Fruit fly (Drosophila melanogaster) whole organism, prepupa: Measurements from ENCODE around the gene CG10338.

Experiments
- CG10631 ChIP-seq: fragments of 200-800 bp; sonication (Bioruptor generic); optimal IDR thresholded peaks from 2 replicates; lab custom pipeline; 2016; ENCODE audit warnings: missing biosample characterization, missing genetic modification characterization
- CG10669 ChIP-seq: fragments of 200-800 bp; sonication (Bioruptor generic); optimal IDR thresholded peaks from 3 replicates; lab custom pipeline; 2018; ENCODE audit warnings: missing biosample characterization, mild to moderate bottlenecking, missing genetic modification characterization, moderate library complexity
- CG11294 ChIP-seq: fragments of 200-800 bp; sonication (Bioruptor generic); IDR thresholded peaks from 2 replicates; pipeline ENCODE4 v1.3.6; 2022; ENCODE audit warnings: missing biosample characterization, missing genetic modification characterization
- CG11902 ChIP-seq: fragments of 200-800 bp; sonication (Bioruptor generic); optimal IDR thresholded peaks from 3 replicates; lab custom pipeline; 2016; ENCODE audit warnings: missing biosample characterization, missing genetic modification characterization
- CG15336 ChIP-seq: fragments of 200-800 bp; sonication (Bioruptor generic); IDR thresholded peaks from 2 replicates; pipeline ENCODE4 v1.3.6; 2022; ENCODE audit warnings: missing biosample characterization, missing genetic modification characterization
- CG3032 ChIP-seq: fragments of 200-800 bp; optimal IDR thresholded peaks from 2 replicates; lab custom pipeline; 2019; ENCODE audit warnings: missing biosample characterization, mild to moderate bottlenecking, missing genetic modification characterization, moderate library complexity
- CG31627 ChIP-seq: fragments of 200-800 bp; sonication (Bioruptor generic); optimal IDR thresholded peaks from 3 replicates; lab custom pipeline; 2016; ENCODE audit warnings: missing biosample characterization, missing genetic modification characterization
- CG32006 ChIP-seq: fragments of 200-800 bp; sonication (Bioruptor generic); optimal IDR thresholded peaks from 3 replicates; lab custom pipeline; 2017; ENCODE audit warnings: missing biosample characterization, mild to moderate bottlenecking, missing genetic modification characterization
- CG34406 ChIP-seq: fragments of 200-800 bp; sonication (Bioruptor generic); optimal IDR thresholded peaks from 3 replicates; lab custom pipeline; 2016; ENCODE audit warnings: missing biosample characterization, missing genetic modification characterization
- CG3919 ChIP-seq: fragments of 200-800 bp; sonication (Bioruptor generic); optimal IDR thresholded peaks from 3 replicates; lab custom pipeline; 2016; ENCODE audit warnings: missing biosample characterization, missing genetic modification characterization
- CG4318 ChIP-seq: fragments of 200-800 bp; sonication (Bioruptor generic); optimal IDR thresholded peaks from 3 replicates; lab custom pipeline; 2017; ENCODE audit warnings: missing biosample characterization, mild to moderate bottlenecking, missing genetic modification characterization
- CG6163 ChIP-seq: fragments of 200-800 bp; sonication (Bioruptor generic); IDR thresholded peaks from 3 replicates; pipeline ENCODE4 v1.3.6; 2022; ENCODE audit warnings: missing biosample characterization, missing genetic modification characterization
- CG6276 ChIP-seq: fragments of 200-800 bp; sonication (Bioruptor generic); optimal IDR thresholded peaks from 2 replicates; lab custom pipeline; 2017; ENCODE audit warnings: missing biosample characterization, mild to moderate bottlenecking, missing genetic modification characterization
- CG6854 ChIP-seq: fragments of 200-800 bp; sonication (Bioruptor generic); optimal IDR thresholded peaks from 2 replicates; lab custom pipeline; 2017; ENCODE audit warnings: missing biosample characterization, mild to moderate bottlenecking, missing genetic modification characterization
- CG7368 ChIP-seq: fragments of 200-800 bp; sonication (Bioruptor generic); optimal IDR thresholded peaks from 3 replicates; lab custom pipeline; 2016; ENCODE audit warnings: missing biosample characterization, missing genetic modification characterization
- CG8119 ChIP-seq: fragments of 200-800 bp; sonication (Bioruptor generic); IDR thresholded peaks from 3 replicates; pipeline ENCODE4 v1.3.6; 2022; ENCODE audit warnings: missing biosample characterization, missing genetic modification characterization
- CG8319 ChIP-seq: fragments of 200-800 bp; sonication (Bioruptor generic); optimal IDR thresholded peaks from 3 replicates; lab custom pipeline; 2016; ENCODE audit warnings: missing biosample characterization, missing genetic modification characterization
- CG8632 ChIP-seq: fragments of 200-800 bp; sonication (Bioruptor generic); optimal IDR thresholded peaks from 3 replicates; lab custom pipeline; 2016; ENCODE audit warnings: missing biosample characterization, missing genetic modification characterization
- Eip75B ChIP-seq: fragments of 200-800 bp; sonication (Bioruptor generic); optimal IDR thresholded peaks from 3 replicates; lab custom pipeline; 2016; ENCODE audit warnings: missing biosample characterization, missing genetic modification characterization
- Eip78C ChIP-seq: fragments of 200-800 bp; sonication (Bioruptor generic); peaks from one replicate; lab custom pipeline; 2016; ENCODE audit warnings: missing biosample characterization, missing genetic modification characterization
- Eip93F ChIP-seq: fragments of 200-800 bp; sonication (Bioruptor generic); optimal IDR thresholded peaks from 2 replicates; lab custom pipeline; 2016; ENCODE audit warnings: missing biosample characterization, mild to moderate bottlenecking, missing genetic modification characterization
- Ets96B ChIP-seq: fragments of 200-800 bp; optimal IDR thresholded peaks from 2 replicates; lab custom pipeline; 2019; ENCODE audit warnings: missing biosample characterization, mild to moderate bottlenecking, missing genetic modification characterization, moderate library complexity
- Gug ChIP-seq: fragments of 200-800 bp; sonication (Bioruptor generic); IDR thresholded peaks from 2 replicates; pipeline ENCODE4 v1.3.6; 2022; ENCODE audit warnings: missing biosample characterization, missing genetic modification characterization
- Hr38 ChIP-seq: sonication (Bioruptor generic); optimal IDR thresholded peaks from 2 replicates; lab custom pipeline; 2016; ENCODE audit warnings: missing biosample characterization, missing genetic modification characterization
- Hr4 ChIP-seq: fragments of 200-800 bp; sonication (Bioruptor generic); optimal IDR thresholded peaks from 3 replicates; lab custom pipeline; 2016; ENCODE audit warnings: missing biosample characterization, missing genetic modification characterization
- Lpt ChIP-seq: fragments of 200-800 bp; sonication (Bioruptor generic); optimal IDR thresholded peaks from 3 replicates; lab custom pipeline; 2016; ENCODE audit warnings: missing biosample characterization, missing genetic modification characterization
- Met ChIP-seq: fragments of 200-800 bp; sonication (Bioruptor generic); optimal IDR thresholded peaks from 3 replicates; lab custom pipeline; 2016; ENCODE audit warnings: missing biosample characterization, missing genetic modification characterization
- OdsH ChIP-seq: fragments of 200-800 bp; sonication (Bioruptor generic); optimal IDR thresholded peaks from 3 replicates; lab custom pipeline; 2016; ENCODE audit warnings: missing biosample characterization, missing genetic modification characterization
- Smox ChIP-seq: fragments of 200-800 bp; sonication (Bioruptor generic); optimal IDR thresholded peaks from 3 replicates; lab custom pipeline; 2016; ENCODE audit warnings: missing biosample characterization, missing genetic modification characterization
- Sox14 ChIP-seq: fragments of 200-800 bp; sonication (Bioruptor generic); optimal IDR thresholded peaks from 3 replicates; lab custom pipeline; 2016; ENCODE audit warnings: missing biosample characterization, missing genetic modification characterization
- Sox15 ChIP-seq: fragments of 200-800 bp; sonication (Bioruptor generic); optimal IDR thresholded peaks from 3 replicates; lab custom pipeline; 2016; ENCODE audit warnings: missing biosample characterization, missing genetic modification characterization
- acj6 ChIP-seq: fragments of 200-800 bp; sonication (Bioruptor generic); optimal IDR thresholded peaks from 3 replicates; lab custom pipeline; 2016; ENCODE audit warnings: missing biosample characterization, missing genetic modification characterization
- dac ChIP-seq: fragments of 200-800 bp; sonication (Bioruptor generic); optimal IDR thresholded peaks from 2 replicates; lab custom pipeline; 2017; ENCODE audit warnings: missing biosample characterization, mild to moderate bottlenecking, missing genetic modification characterization
- eg ChIP-seq: fragments of 200-800 bp; sonication (Bioruptor generic); IDR thresholded peaks from 3 replicates; pipeline ENCODE4 v1.3.6; 2022; ENCODE audit warnings: missing biosample characterization, missing genetic modification characterization
- esn ChIP-seq: fragments of 200-800 bp; sonication (Bioruptor generic); optimal IDR thresholded peaks from 2 replicates; lab custom pipeline; 2016; ENCODE audit warnings: missing biosample characterization, mild to moderate bottlenecking, missing genetic modification characterization, moderate library complexity
- lz ChIP-seq: fragments of 200-800 bp; sonication (Bioruptor generic); optimal IDR thresholded peaks from 3 replicates; lab custom pipeline; 2016; ENCODE audit warnings: missing biosample characterization, missing genetic modification characterization
- net ChIP-seq: fragments of 200-800 bp; sonication (Bioruptor generic); optimal IDR thresholded peaks from 3 replicates; lab custom pipeline; 2016; ENCODE audit warnings: missing biosample characterization, missing genetic modification characterization
- pdm3 ChIP-seq: fragments of 200-800 bp; sonication (Bioruptor generic); optimal IDR thresholded peaks from 3 replicates; lab custom pipeline; 2016; ENCODE audit warnings: missing biosample characterization, missing genetic modification characterization
- salr ChIP-seq, 2 experiments: fragments of 200-800 bp; sonication (Bioruptor generic); optimal IDR thresholded peaks; 3 replicates each; lab custom pipeline; 2016 to 2018; ENCODE audit warnings: missing biosample characterization in 2 of 2, missing genetic modification characterization in 2 of 2, mild to moderate bottlenecking in 1 of 2
- svp ChIP-seq: fragments of 200-800 bp; sonication (Bioruptor generic); peaks from one replicate; lab custom pipeline; 2016; ENCODE audit warnings: missing biosample characterization, missing genetic modification characterization
- topi ChIP-seq: fragments of 200-800 bp; sonication (Bioruptor generic); optimal IDR thresholded peaks from 3 replicates; lab custom pipeline; 2016; ENCODE audit warnings: missing biosample characterization, missing genetic modification characterization
- vri ChIP-seq: fragments of 200-800 bp; sonication (Bioruptor generic); optimal IDR thresholded peaks from 3 replicates; lab custom pipeline; 2016; ENCODE audit warnings: missing biosample characterization, mild to moderate bottlenecking, missing genetic modification characterization

Gene CG10338

DNA sequence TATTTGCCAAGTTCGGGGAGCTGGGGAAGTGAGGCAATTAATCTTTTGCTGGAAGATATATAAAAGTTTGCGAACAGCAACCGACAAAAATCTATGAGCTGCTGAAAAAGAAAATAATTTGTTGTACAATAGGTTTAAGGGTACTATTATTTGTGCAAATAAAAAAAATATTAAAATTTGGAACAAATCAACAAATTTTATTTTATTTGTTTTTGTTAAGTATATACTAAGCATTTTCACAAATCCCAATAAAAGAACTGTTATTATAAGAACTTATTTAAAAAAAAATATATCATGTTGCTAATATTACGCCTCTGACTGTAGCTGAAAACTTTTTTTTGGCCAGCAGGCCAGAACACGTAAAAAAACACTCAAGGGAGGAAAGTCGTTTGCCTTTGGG lies 37.4 kb upstream of the CG10338 start:
- TF ChIP-seq Eip75B: no peak
- TF ChIP-seq CG6163 (GFP tag; lab: Robert Waterston, UW): no peak
- TF ChIP-seq Hr4 (GFP tag; lab: Kevin White, UChicago): peak; percentile 1
- peak; percentile 61 for TF ChIP-seq Eip78C (GFP tag; lab: Kevin White, UChicago)
- no peak for TF ChIP-seq svp
- TF ChIP-seq CG15336 (GFP tag; lab: Robert Waterston, UW): no peak

DNA sequence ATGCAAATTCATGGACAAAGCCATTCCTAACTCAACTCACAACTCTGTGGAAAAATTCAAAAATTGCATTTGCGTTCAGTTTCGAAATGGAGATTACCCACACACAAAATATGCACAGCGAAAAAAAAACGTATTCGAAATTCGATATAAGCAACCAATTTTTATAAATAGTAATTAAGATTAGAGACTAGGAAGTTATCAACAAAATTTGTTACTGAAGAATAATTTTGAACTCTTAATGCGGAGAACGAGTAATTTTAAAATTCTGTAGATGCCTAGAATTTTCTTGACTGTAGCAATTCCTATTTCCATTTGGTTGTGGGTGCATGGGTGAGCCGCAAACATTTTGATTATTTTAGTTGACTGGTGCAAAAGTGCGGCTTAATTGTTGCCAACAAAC lies 32.1 kb upstream of the CG10338 start:
- TF ChIP-seq salr (GFP tag; optimal IDR thresholded peaks at IDR 0.05; lab: Kevin White, UChicago): peak in 1 of 2 experiments; percentile 19
- peak; percentile 74 for TF ChIP-seq Eip78C (GFP tag; lab: Kevin White, UChicago)
- TF ChIP-seq Sox15 (GFP tag; lab: Kevin White, UChicago): no peak
- TF ChIP-seq eg (GFP tag; lab: Robert Waterston, UW): peak; percentile 57
- TF ChIP-seq CG11294 (GFP tag; lab: Robert Waterston, UW): no peak
- no peak for TF ChIP-seq CG8632 (GFP tag; lab: Kevin White, UChicago)
- TF ChIP-seq Smox: peak; percentile 14
- peak; percentile 7 for TF ChIP-seq acj6 (GFP tag; lab: Kevin White, UChicago)
- no peak for TF ChIP-seq CG8319 (GFP tag; lab: Kevin White, UChicago)
- TF ChIP-seq CG3032: no peak
- peak; percentile 56 for TF ChIP-seq Hr4 (GFP tag; lab: Kevin White, UChicago)
- TF ChIP-seq CG6163 (GFP tag; lab: Robert Waterston, UW): peak; percentile 52; the same call in 2 of the 3 replicates
- peak; percentile 34 for TF ChIP-seq CG31627
- TF ChIP-seq esn (GFP tag; lab: Kevin White, UChicago): peak; percentile 39
- TF ChIP-seq Ets96B (tag; lab: Kevin White, UChicago): no peak
- no peak for TF ChIP-seq CG6854 (GFP tag; lab: Kevin White, UChicago)
- peak; percentile 19 for TF ChIP-seq Sox14 (GFP tag; lab: Kevin White, UChicago)
- TF ChIP-seq Eip93F (GFP tag; lab: Kevin White, UChicago): no peak
- no peak for TF ChIP-seq CG7368 (GFP tag; lab: Kevin White, UChicago)
- no peak for TF ChIP-seq CG10669 (GFP tag; lab: Kevin White, UChicago)
- TF ChIP-seq OdsH (GFP tag; lab: Kevin White, UChicago): peak; percentile 35
- no peak for TF ChIP-seq Eip75B
- TF ChIP-seq CG6276 (GFP tag; lab: Kevin White, UChicago): peak; percentile 22
- peak; percentile 14 for TF ChIP-seq topi (GFP tag; lab: Kevin White, UChicago)
- TF ChIP-seq CG15336 (GFP tag; lab: Robert Waterston, UW): peak; percentile 52
- TF ChIP-seq CG10631: peak; percentile 26
- no peak for TF ChIP-seq Hr38 (GFP tag; lab: Kevin White, UChicago)
- TF ChIP-seq CG32006: peak; percentile 44
- TF ChIP-seq svp: peak; percentile 70
- TF ChIP-seq vri (GFP tag; lab: Kevin White, UChicago): no peak
- peak; percentile 25 for TF ChIP-seq Lpt (GFP tag; lab: Kevin White, UChicago)
- TF ChIP-seq CG3919 (GFP tag; lab: Kevin White, UChicago): peak; percentile 18
- no peak for TF ChIP-seq CG11902 (GFP tag; lab: Kevin White, UChicago)
- TF ChIP-seq CG34406: no peak
- TF ChIP-seq CG4318 (GFP tag; lab: Kevin White, UChicago): peak; percentile 15
- TF ChIP-seq Met (GFP tag; lab: Kevin White, UChicago): peak; percentile 32
- TF ChIP-seq pdm3: peak; percentile 22
- 0 out of 3 replicates have a peak, but pooled peaks have one; percentile 20 for TF ChIP-seq CG8119 (GFP tag; lab: Robert Waterston, UW)
- TF ChIP-seq dac (GFP tag; lab: Kevin White, UChicago): no peak
- TF ChIP-seq net (GFP tag; lab: Kevin White, UChicago): peak; percentile 24
- TF ChIP-seq lz: peak; percentile 21
- peak; percentile 23; the same call in 1 of the 2 replicates for TF ChIP-seq Gug (GFP tag; lab: Robert Waterston, UW)
- TF ChIP-seq, all 60 proteins: peak for 26
